Worm (Caenorhabditis elegans): ENCODE data around the gene mrps-9.

Gene mrps-9

DNA sequence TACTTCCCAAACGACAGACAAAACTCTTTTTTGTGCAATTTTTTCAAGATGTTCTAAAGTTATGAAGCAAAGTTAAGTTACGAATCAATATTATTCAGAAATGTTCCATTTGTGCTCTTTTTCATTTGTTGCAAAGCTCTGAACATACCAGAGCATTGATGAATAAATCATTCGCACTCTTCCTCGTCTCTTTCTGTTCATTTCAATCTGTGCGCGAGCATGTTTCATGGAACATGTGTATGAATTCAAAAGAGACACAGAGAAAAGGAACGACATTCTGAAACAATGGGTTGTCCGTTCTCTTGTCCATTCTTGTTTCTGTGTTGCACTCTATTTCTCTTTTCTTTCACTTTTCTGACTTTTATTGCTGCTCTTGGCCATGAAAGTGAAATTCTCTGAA is 14.5 kb downstream of the mrps-9 start:
- TF ChIP-seq elt-2 (tag; optimal IDR thresholded peaks at IDR 0.05) (no peak), fos-1 (tag; optimal IDR thresholded peaks at IDR 0.05) (no peak), tbx-2 (tag; optimal IDR thresholded peaks at IDR 0.05) (no peak), nhr-90 (tag; optimal IDR thresholded peaks at IDR 0.05; ENCODE audit: poor library complexity) (no peak), grh-1 (GFP tag; IDR thresholded peaks at IDR 0.05) (no peak), sox-4 (tag; optimal IDR thresholded peaks at IDR 0.05) (no peak), dsc-1 (tag; optimal IDR thresholded peaks at IDR 0.05) (no peak)

DNA sequence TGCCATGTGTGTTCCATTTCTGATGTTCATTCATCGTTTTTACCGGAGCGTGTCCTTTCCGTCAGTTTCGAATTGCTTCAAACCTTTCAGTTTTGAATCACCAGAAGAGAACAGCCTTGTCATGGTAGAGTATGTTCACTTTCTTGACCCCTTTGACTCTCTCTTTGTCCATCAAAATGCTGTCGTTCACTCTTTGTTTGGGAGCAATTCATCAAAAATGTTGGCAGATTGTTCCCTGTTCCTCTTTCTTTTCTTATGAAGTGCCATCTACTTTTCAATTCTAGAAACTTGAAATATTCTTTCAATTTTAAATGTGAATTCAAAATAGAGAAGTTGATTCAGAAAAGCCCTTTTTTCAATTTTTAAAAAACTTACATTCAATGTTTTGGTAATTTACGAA is 15.4 kb downstream of the mrps-9 start:
- no peak for TF ChIP-seq hlh-4 (tag; optimal IDR thresholded peaks at IDR 0.05)
- no peak for TF ChIP-seq ceh-63 (GFP tag; optimal IDR thresholded peaks at IDR 0.05)
- TF ChIP-seq zip-4 (GFP tag; optimal IDR thresholded peaks at IDR 0.05), result no peak
- no peak for TF ChIP-seq hlh-17 (GFP tag; optimal IDR thresholded peaks at IDR 0.05; ENCODE audit: borderline replicate concordance)
- TF ChIP-seq blmp-1 (tag; optimal IDR thresholded peaks at IDR 0.05), result no peak
- no peak for TF ChIP-seq mab-9 (GFP tag; IDR thresholded peaks at IDR 0.05)
- no peak for TF ChIP-seq C04F5.9 (tag; optimal IDR thresholded peaks at IDR 0.05)
- no peak for TF ChIP-seq C34B4.2 (tag; optimal IDR thresholded peaks at IDR 0.05)
- no peak for TF ChIP-seq nhr-19 (GFP tag; conservative IDR thresholded peaks at IDR 0.05)
- no peak for TF ChIP-seq unc-30 (tag; optimal IDR thresholded peaks at IDR 0.05)
- no peak for TF ChIP-seq mef-2 (tag; optimal IDR thresholded peaks at IDR 0.05)
- TF ChIP-seq pax-3 (tag; optimal IDR thresholded peaks at IDR 0.05), result no peak
- TF ChIP-seq lin-14 (GFP tag; optimal IDR thresholded peaks at IDR 0.05), result no peak
- TF ChIP-seq nhr-84 (tag; optimal IDR thresholded peaks at IDR 0.05), result no peak
- no peak for TF ChIP-seq nhr-90 (tag; optimal IDR thresholded peaks at IDR 0.05; ENCODE audit: poor library complexity)
- TF ChIP-seq fkh-8 (tag; optimal IDR thresholded peaks at IDR 0.05), result no peak
- TF ChIP-seq ceh-90 (tag; optimal IDR thresholded peaks at IDR 0.05), result no peak
- no peak for TF ChIP-seq aly-2 (tag; optimal IDR thresholded peaks at IDR 0.05)

DNA sequence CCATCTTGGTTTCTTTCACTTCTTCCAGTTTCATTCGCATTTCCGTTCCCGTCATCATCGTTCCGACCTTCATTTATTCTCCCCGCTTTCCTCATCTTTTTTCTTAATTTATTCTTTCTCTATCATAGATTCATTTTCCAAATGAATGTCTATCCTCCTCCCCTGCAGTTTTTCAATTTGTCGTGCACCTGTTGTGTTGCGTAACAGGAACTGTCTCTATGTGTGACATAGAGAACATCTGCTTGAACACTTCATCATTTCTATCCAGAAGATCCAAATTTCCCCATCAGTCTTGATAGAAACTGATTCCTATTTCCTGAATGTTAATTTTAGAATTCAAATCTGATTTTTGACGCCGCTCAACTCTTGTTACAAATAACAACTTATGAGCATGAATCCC is 17.7 kb downstream of the mrps-9 start:
- TF ChIP-seq nhr-90 (tag; optimal IDR thresholded peaks at IDR 0.05; ENCODE audit: poor library complexity) (no peak), nhr-47 (tag; optimal IDR thresholded peaks at IDR 0.05) (no peak), tbx-2 (tag; optimal IDR thresholded peaks at IDR 0.05) (peak; percentile 47), ztf-11 (tag; optimal IDR thresholded peaks at IDR 0.05) (peak in 1 of 2 experiments; percentile 69), unc-86 (tag; optimal IDR thresholded peaks at IDR 0.05) (peak; percentile 3), skn-1 (tag; optimal IDR thresholded peaks at IDR 0.05) (no peak), nhr-85 (tag) (peak; percentile 54)

DNA sequence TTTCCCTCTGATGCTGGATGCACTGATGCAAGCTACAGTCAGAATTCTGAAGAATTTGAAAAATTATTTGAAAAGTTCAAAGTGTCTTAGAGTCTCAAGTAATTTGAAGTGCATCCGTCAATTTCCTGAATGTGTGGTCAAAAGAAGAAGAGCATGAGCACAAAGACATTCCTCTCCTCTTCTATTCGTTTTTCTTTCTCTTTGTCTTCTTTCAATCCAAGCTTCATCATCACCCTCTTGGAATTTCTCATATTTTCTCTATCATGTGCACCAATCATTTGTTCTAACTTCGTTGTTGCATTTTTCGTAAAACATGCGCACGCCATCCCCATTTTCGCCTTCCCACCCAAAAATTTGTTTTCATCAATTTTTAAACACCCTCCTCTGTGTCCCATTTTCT is 20.1 kb downstream of the mrps-9 start:
- TF ChIP-seq lin-35 (GFP tag; optimal IDR thresholded peaks at IDR 0.05), result no peak
- peak; percentile 62 for TF ChIP-seq fkh-10 (GFP tag; optimal IDR thresholded peaks at IDR 0.05)
- TF ChIP-seq nhr-77 (tag; optimal IDR thresholded peaks at IDR 0.05), result no peak
- TF ChIP-seq lin-14 (GFP tag; optimal IDR thresholded peaks at IDR 0.05), result peak; percentile 19
- no peak for TF ChIP-seq mef-2 (tag; optimal IDR thresholded peaks at IDR 0.05)

DNA sequence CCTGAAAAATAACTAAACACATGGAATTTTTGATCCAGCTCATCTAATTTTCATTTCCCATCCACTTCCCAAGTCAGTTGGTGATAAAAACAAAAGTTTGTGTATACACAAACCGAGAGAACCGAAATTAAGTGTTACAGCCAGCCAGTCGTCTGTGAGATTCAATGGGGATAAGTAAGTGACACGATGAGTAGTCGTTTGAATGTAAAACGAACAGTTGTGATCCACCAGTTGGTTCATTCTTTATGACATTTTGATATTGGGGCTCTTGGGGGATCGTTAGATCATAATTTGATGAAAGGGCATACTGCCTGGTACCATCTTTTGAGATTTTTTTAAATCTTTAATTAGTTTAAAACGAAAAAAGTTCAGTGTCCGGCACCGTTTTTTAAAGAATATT is 21.0 kb downstream of the mrps-9 start:
- no peak for TF ChIP-seq lin-39 (tag; optimal IDR thresholded peaks at IDR 0.05)
- TF ChIP-seq sptf-1 (tag; optimal IDR thresholded peaks at IDR 0.05), result no peak
- no peak for TF ChIP-seq efl-1 (optimal IDR thresholded peaks at IDR 0.05)
- TF ChIP-seq efl-1 (GFP tag; optimal IDR thresholded peaks at IDR 0.05 in 1 of 2), result no peak
